Fruit fly (Drosophila melanogaster): ENCODE measurements around the gene ND-B8.

dm6 chr2L:4464946-4465345 lies 10.5 kb downstream of the ND-B8 start, which contains the start of gene FIG4:
- TF ChIP-seq N (GFP tag; optimal IDR thresholded peaks at IDR 0.05) (no peak), fru (GFP tag; optimal IDR thresholded peaks at IDR 0.05) (no peak), pan (optimal IDR thresholded peaks at IDR 0.05) (no peak), CG32264 (GFP tag; optimal IDR thresholded peaks at IDR 0.05) (no peak), Myc (optimal IDR thresholded peaks at IDR 0.05) (peak; percentile 18), psq (GFP tag; optimal IDR thresholded peaks at IDR 0.05) (no peak), h (GFP tag; optimal IDR thresholded peaks at IDR 0.05) (no peak), OdsH (GFP tag; optimal IDR thresholded peaks at IDR 0.05) (no peak), sage (GFP tag; optimal IDR thresholded peaks at IDR 0.05) (no peak), Rel (GFP tag; optimal IDR thresholded peaks at IDR 0.05) (no peak), Rel (tag; optimal IDR thresholded peaks at IDR 0.05) (no peak), HLH106 (tag; optimal IDR thresholded peaks at IDR 0.05) (no peak), Mio (GFP tag; optimal IDR thresholded peaks at IDR 0.05) (no peak)

Data from whole organism, wandering third instar larva.